Worm (Caenorhabditis elegans): ENCODE results near the gene F40F8.1.
"Not testable (repeated sequence)": the region's sequence is repeated elsewhere in the genome, so short reads cannot be mapped to it uniquely, and the experiment has no call there.

Gene F40F8.1

ce11 chrII:11105981-11106711 is 21.3 kb upstream of the F40F8.1 start, which contains the start of gene nasp-1:
TSS of gene nasp-1 (plus strand) at chrII:11106612.
- peak; percentile 8 for TF ChIP-seq W03F9.2 (tag; optimal IDR thresholded peaks at IDR 0.05)
- TF ChIP-seq dao-5 (tag; optimal IDR thresholded peaks at IDR 0.05), result no peak
- no peak for TF ChIP-seq him-1 (tag; optimal IDR thresholded peaks at IDR 0.05)

- TF ChIP-seq W03F9.2 (tag; optimal IDR thresholded peaks at IDR 0.05) (no peak), dao-5 (tag; optimal IDR thresholded peaks at IDR 0.05) (no peak), him-1 (tag; optimal IDR thresholded peaks at IDR 0.05) (no peak)
Observed at ce11 chrII:11107828-11108227, 19.6 kb upstream of the F40F8.1 start, which contains the start of gene apc-17. TSS of gene apc-17 (plus strand) at chrII:11108128.

- TF ChIP-seq him-1 (tag; optimal IDR thresholded peaks at IDR 0.05) (no peak), dao-5 (tag; optimal IDR thresholded peaks at IDR 0.05) (no peak), W03F9.2 (tag; optimal IDR thresholded peaks at IDR 0.05) (no peak)
Observed at ce11 chrII:11110419-11110818, 17.0 kb upstream of the F40F8.1 start.

ce11 chrII:11111107-11111506 is 16.4 kb upstream of the F40F8.1 start, which contains the start of gene glb-4:
TSS of gene glb-4 (minus strand) at chrII:11111207.
- TF ChIP-seq dao-5 (tag; optimal IDR thresholded peaks at IDR 0.05), result no peak

ce11 chrII:11112419-11112818 is 15.0 kb upstream of the F40F8.1 start, which contains the start of gene mat-2:
TSS of gene mat-2 (plus strand) at chrII:11112719.
- TF ChIP-seq dao-5 (tag; optimal IDR thresholded peaks at IDR 0.05), result no peak

ce11 chrII:11121800-11122199 is 5.7 kb upstream of the F40F8.1 start, which contains the start of gene W10C6.2:
TSS of gene W10C6.2 (minus strand) at chrII:11121900.
- not testable (repeated sequence) for TF ChIP-seq him-1, dao-5, W03F9.2 (tag; optimal IDR thresholded peaks at IDR 0.05)

ce11 chrII:11125059-11125594 is 2.3 kb upstream of the F40F8.1 start:
- TF ChIP-seq dao-5 (tag; optimal IDR thresholded peaks at IDR 0.05) (no peak), W03F9.2 (tag; optimal IDR thresholded peaks at IDR 0.05) (no peak), him-1 (tag; optimal IDR thresholded peaks at IDR 0.05) (no peak)

- no peak for TF ChIP-seq him-1 (tag; optimal IDR thresholded peaks at IDR 0.05)
- peak; percentile 63 for TF ChIP-seq W03F9.2 (tag; optimal IDR thresholded peaks at IDR 0.05)
Observed at ce11 chrII:11126312-11127000, 1.0 kb upstream of the F40F8.1 start, which contains the start of the genes rps-9 and lsm-1. TSS of gene rps-9 (minus strand) at chrII:11126362. TSS of gene lsm-1 (plus strand) at chrII:11126950.

ce11 chrII:11128989-11129388 is 1.5 kb downstream of the F40F8.1 start, which contains the start of gene F40F8.3:
TSS of gene F40F8.3 (plus strand) at chrII:11129289.
- TF ChIP-seq W03F9.2 (tag; optimal IDR thresholded peaks at IDR 0.05) (no peak), dao-5 (tag; optimal IDR thresholded peaks at IDR 0.05) (no peak)

- no peak for TF ChIP-seq W03F9.2 (tag; optimal IDR thresholded peaks at IDR 0.05)
- no peak for TF ChIP-seq him-1 (tag; optimal IDR thresholded peaks at IDR 0.05)
- no peak for TF ChIP-seq dao-5 (tag; optimal IDR thresholded peaks at IDR 0.05)
Observed at ce11 chrII:11129517-11129916, 2.1 kb downstream of the F40F8.1 start, which contains the start of gene F40F8.12. TSS of gene F40F8.12 (plus strand) at chrII:11129817.

ce11 chrII:11132542-11132941 is 5.1 kb downstream of the F40F8.1 start, which contains the start of gene F40F8.11:
TSS of gene F40F8.11 (minus strand) at chrII:11132590.
- TF ChIP-seq him-1 (tag; optimal IDR thresholded peaks at IDR 0.05) (no peak), dao-5 (tag; optimal IDR thresholded peaks at IDR 0.05) (no peak), W03F9.2 (tag; optimal IDR thresholded peaks at IDR 0.05) (peak; percentile 4)

ce11 chrII:11134828-11135227 is 7.4 kb downstream of the F40F8.1 start, which contains the start of gene F40F8.5:
TSS of gene F40F8.5 (minus strand) at chrII:11134928.
- TF ChIP-seq W03F9.2 (tag; optimal IDR thresholded peaks at IDR 0.05) (no peak), him-1 (tag; optimal IDR thresholded peaks at IDR 0.05) (no peak), dao-5 (tag; optimal IDR thresholded peaks at IDR 0.05) (no peak)

- no peak for TF ChIP-seq him-1 (tag; optimal IDR thresholded peaks at IDR 0.05)
- no peak for TF ChIP-seq W03F9.2 (tag; optimal IDR thresholded peaks at IDR 0.05)
- no peak for TF ChIP-seq dao-5 (tag; optimal IDR thresholded peaks at IDR 0.05)
Observed at ce11 chrII:11135773-11136172, 8.3 kb downstream of the F40F8.1 start.

- TF ChIP-seq dao-5 (tag; optimal IDR thresholded peaks at IDR 0.05) (no peak), W03F9.2 (tag; optimal IDR thresholded peaks at IDR 0.05) (no peak), him-1 (tag; optimal IDR thresholded peaks at IDR 0.05) (no peak)
Observed at ce11 chrII:11140140-11140539, 12.7 kb downstream of the F40F8.1 start, which contains the start of gene F40F8.4. TSS of gene F40F8.4 (minus strand) at chrII:11140240.

Data from whole organism, L4/young adult.